Worm (Caenorhabditis elegans): ENCODE results near the gene ZC443.7.
A peak's percentile ranks its signal among the peaks of the same experiment; 100 is the strongest.

- TF ChIP-seq ztf-11 (tag; optimal IDR thresholded peaks at IDR 0.05) (no peak), pqm-1 (tag; optimal IDR thresholded peaks at IDR 0.05) (peak; percentile 66), pha-4 (tag; optimal IDR thresholded peaks at IDR 0.05) (no peak), nhr-237 (tag; optimal IDR thresholded peaks at IDR 0.05) (no peak), zag-1 (tag; optimal IDR thresholded peaks at IDR 0.05) (no peak), nhr-76 (tag; optimal IDR thresholded peaks at IDR 0.05) (no peak), nhr-11 (tag; optimal IDR thresholded peaks at IDR 0.05) (no peak), snpc-4 (tag; optimal IDR thresholded peaks at IDR 0.05) (no peak), nhr-12 (tag; optimal IDR thresholded peaks at IDR 0.05) (no peak), unc-62 (GFP tag; optimal IDR thresholded peaks at IDR 0.05) (no peak), eor-1 (tag; optimal IDR thresholded peaks at IDR 0.05) (no peak), fos-1 (tag; optimal IDR thresholded peaks at IDR 0.05) (no peak)
Observed at ce11 chrV:12849736-12850135, 43.4 kb downstream of the ZC443.7 start, which contains the start of gene C44H9.5.
